Fruit fly (Drosophila melanogaster): ENCODE measurements around the gene CG12983.

CG12983 gene

dm6 chr3L:20930059-20930785 is 36.3 kb downstream of the CG12983 start (continued):
- TF ChIP-seq CG13424 (tag; optimal IDR thresholded peaks at IDR 0.05) (peak; percentile 48), CG15269 (tag; optimal IDR thresholded peaks at IDR 0.05) (peak; percentile 12), CG31441 (GFP tag; IDR thresholded peaks at IDR 0.05) (peak; percentile 81), CG11085 (GFP tag; IDR thresholded peaks at IDR 0.05) (no peak), HLH54F (GFP tag; optimal IDR thresholded peaks at IDR 0.05) (no peak), ewg (GFP tag; optimal IDR thresholded peaks at IDR 0.05) (peak; percentile 36), Camta (GFP tag; optimal IDR thresholded peaks at IDR 0.05) (no peak), Hr3 (GFP tag; optimal IDR thresholded peaks at IDR 0.05) (peak; percentile 31), mam (GFP tag; optimal IDR thresholded peaks at IDR 0.05) (no peak), Awh (GFP tag; IDR thresholded peaks at IDR 0.05) (peak; percentile 64; the same call in 1 of the 2 replicates), CG7556 (GFP tag; optimal IDR thresholded peaks at IDR 0.05) (peak; percentile 45), CG17361 (GFP tag; IDR thresholded peaks at IDR 0.05) (peak; percentile 82), TFAM (GFP tag; optimal IDR thresholded peaks at IDR 0.05) (no peak), trem (tag; optimal IDR thresholded peaks at IDR 0.05) (peak; percentile 59), Drgx (GFP tag; IDR thresholded peaks at IDR 0.05) (peak; percentile 72), gsb-n (tag; optimal IDR thresholded peaks at IDR 0.05) (peak; percentile 72), az2 (GFP tag; optimal IDR thresholded peaks at IDR 0.05) (peak; percentile 50), sens-2 (GFP tag; IDR thresholded peaks at IDR 0.05) (no peak), nmo (GFP tag; optimal IDR thresholded peaks at IDR 0.05) (peak; percentile 77), Six4 (GFP tag; optimal IDR thresholded peaks at IDR 0.05) (peak; percentile 9), Ets65A (GFP tag) (no peak), lola (GFP tag; optimal IDR thresholded peaks at IDR 0.05) (peak in 1 of 3 experiments; percentile 76), CG30403 (GFP tag; optimal IDR thresholded peaks at IDR 0.05) (peak; percentile 21), CG5953 (GFP tag; IDR thresholded peaks at IDR 0.05) (no peak), abd-A (tag; optimal IDR thresholded peaks at IDR 0.05) (peak; percentile 41), Mad (GFP tag; optimal IDR thresholded peaks at IDR 0.05) (no peak), CG10366 (GFP tag; IDR thresholded peaks at IDR 0.05) (no peak), CG9727 (GFP tag; optimal IDR thresholded peaks at IDR 0.05) (peak; percentile 59), row (GFP tag; IDR thresholded peaks at IDR 0.05) (0 out of 3 replicates have a peak, but pooled peaks have one; percentile 15), Elba2 (GFP tag; optimal IDR thresholded peaks at IDR 0.05) (no peak), Hmr (GFP tag; optimal IDR thresholded peaks at IDR 0.05) (no peak), CG15601 (tag; optimal IDR thresholded peaks at IDR 0.05) (peak; percentile 72), CG9932 (GFP tag; IDR thresholded peaks at IDR 0.05) (no peak), ham (GFP tag; IDR thresholded peaks at IDR 0.05) (no peak), vfl (GFP tag; optimal IDR thresholded peaks at IDR 0.05) (no peak), Deaf1 (tag; optimal IDR thresholded peaks at IDR 0.05) (peak; percentile 10), Pdp1 (GFP tag; optimal IDR thresholded peaks at IDR 0.05) (no peak), Xbp1 (GFP tag; optimal IDR thresholded peaks at IDR 0.05) (peak; percentile 14), CG4707 (GFP tag; optimal IDR thresholded peaks at IDR 0.05) (no peak), prd (optimal IDR thresholded peaks at IDR 0.05) (no peak), prd (GFP tag; IDR thresholded peaks at IDR 0.05) (peak; percentile 67; the same call in 2 of the 3 replicates), CG3407 (GFP tag; optimal IDR thresholded peaks at IDR 0.05) (peak; percentile 58), CG12155 (GFP tag; optimal IDR thresholded peaks at IDR 0.05) (no peak), gcm2 (GFP tag; optimal IDR thresholded peaks at IDR 0.05) (no peak), Sry-δ (GFP tag; optimal IDR thresholded peaks at IDR 0.05) (no peak), Jarid2 (GFP tag; optimal IDR thresholded peaks at IDR 0.05) (no peak), CoRest (tag; optimal IDR thresholded peaks at IDR 0.05) (peak; percentile 58), Nf-YB (GFP tag; optimal IDR thresholded peaks at IDR 0.05) (peak; percentile 24), CG14050 (GFP tag; IDR thresholded peaks at IDR 0.05) (no peak), D19A (tag; optimal IDR thresholded peaks at IDR 0.05) (peak; percentile 71)
